Fruit fly (Drosophila melanogaster) whole organism, embryonic: ENCODE measurements around the gene asl.

Experiments
- CG10267 ChIP-seq: fragments of 200-800 bp; sonication (Bioruptor generic); optimal IDR thresholded peaks from 2 replicates; lab custom pipeline; 2018; ENCODE audit warnings: missing biosample characterization, mild to moderate bottlenecking, missing genetic modification characterization, moderate library complexity
- CG11093 ChIP-seq: fragments of 200-800 bp; sonication (Bioruptor generic); IDR thresholded peaks from 3 replicates; pipeline ENCODE4 v1.3.6; 2022; ENCODE audit warnings: missing biosample characterization, missing genetic modification characterization
- CG11695 ChIP-seq: fragments of 200-800 bp; sonication (Bioruptor generic); IDR thresholded peaks from 3 replicates; pipeline ENCODE4 v1.3.6; 2022; ENCODE audit warnings: missing biosample characterization, missing genetic modification characterization
- CG12744 ChIP-seq: fragments of 200-800 bp; sonication (Bioruptor generic); optimal IDR thresholded peaks from 2 replicates; lab custom pipeline; 2016; ENCODE audit warnings: missing biosample characterization, missing genetic modification characterization
- CG14710 ChIP-seq: fragments of 200-800 bp; sonication (Bioruptor generic); optimal IDR thresholded peaks from 3 replicates; lab custom pipeline; 2019; ENCODE audit warnings: missing biosample characterization, mild to moderate bottlenecking, missing genetic modification characterization, moderate library complexity
- CG17186 ChIP-seq: fragments of 200-800 bp; sonication (Bioruptor generic); optimal IDR thresholded peaks from 3 replicates; lab custom pipeline; 2017; ENCODE audit warnings: missing biosample characterization, missing genetic modification reagents, missing genetic modification characterization
- CG17829 ChIP-seq: fragments of 200-800 bp; optimal IDR thresholded peaks from 2 replicates; lab custom pipeline; 2019; ENCODE audit warnings: missing biosample characterization, mild to moderate bottlenecking, missing genetic modification characterization, moderate library complexity
- CG1832 ChIP-seq: fragments of 200-800 bp; sonication (Bioruptor generic); optimal IDR thresholded peaks from 2 replicates; lab custom pipeline; 2017; ENCODE audit warnings: missing biosample characterization, mild to moderate bottlenecking, missing genetic modification characterization, inconsistent platforms
- CG18599 ChIP-seq: fragments of 200-800 bp; sonication (Bioruptor generic); optimal IDR thresholded peaks from 3 replicates; lab custom pipeline; 2017; ENCODE audit warnings: missing biosample characterization, missing genetic modification characterization, mild to moderate bottlenecking, moderate library complexity, missing genetic modification reagents
- CG2116 ChIP-seq: fragments of 200-800 bp; sonication (Bioruptor generic); optimal IDR thresholded peaks from 3 replicates; lab custom pipeline; 2018; ENCODE audit warnings: missing biosample characterization, mild to moderate bottlenecking, missing genetic modification characterization
- CG2712 ChIP-seq: fragments of 200-800 bp; optimal IDR thresholded peaks from 3 replicates; lab custom pipeline; 2019; ENCODE audit warnings: missing biosample characterization, mild to moderate bottlenecking, missing genetic modification characterization, moderate library complexity
- CG3281 ChIP-seq: fragments of 200-800 bp; sonication (Bioruptor generic); optimal IDR thresholded peaks from 3 replicates; lab custom pipeline; 2017; ENCODE audit warnings: missing biosample characterization, mild to moderate bottlenecking, missing genetic modification characterization
- CG3407 ChIP-seq: fragments of 200-800 bp; sonication (Bioruptor generic); optimal IDR thresholded peaks from 2 replicates; lab custom pipeline; 2018; ENCODE audit warnings: missing biosample characterization, mild to moderate bottlenecking, missing genetic modification characterization
- CG3847 ChIP-seq: fragments of 200-800 bp; sonication (Bioruptor generic); IDR thresholded peaks from 2 replicates; pipeline ENCODE4 v1.3.6; 2022; ENCODE audit warnings: missing biosample characterization, missing genetic modification characterization
- CG4424 ChIP-seq: fragments of 200-800 bp; sonication (Bioruptor generic); optimal IDR thresholded peaks from 3 replicates; lab custom pipeline; 2016; ENCODE audit warnings: missing biosample characterization, missing genetic modification characterization
- CG7271 ChIP-seq: fragments of 200-800 bp; sonication (Bioruptor generic); optimal IDR thresholded peaks from 2 replicates; lab custom pipeline; 2018; ENCODE audit warnings: missing biosample characterization, mild to moderate bottlenecking, missing genetic modification characterization, moderate library complexity
- CG8924 ChIP-seq: fragments of 200-800 bp; optimal IDR thresholded peaks from 3 replicates; lab custom pipeline; 2019; ENCODE audit warnings: missing biosample characterization, mild to moderate bottlenecking, missing genetic modification characterization, moderate library complexity
- CTCF ChIP-seq: fragments of 200-800 bp; sonication (Bioruptor generic); optimal IDR thresholded peaks from 2 replicates; lab custom pipeline; 2017; ENCODE audit warnings: missing biosample characterization, mild to moderate bottlenecking, missing genetic modification characterization, moderate library complexity
- CrebB ChIP-seq: fragments of 200-800 bp; sonication (Bioruptor generic); optimal IDR thresholded peaks from 3 replicates; lab custom pipeline; 2018; ENCODE audit warnings: missing biosample characterization, mild to moderate bottlenecking, missing genetic modification characterization
- Deaf1 ChIP-seq: fragments of 200-800 bp; optimal IDR thresholded peaks from 3 replicates; lab custom pipeline; 2019; ENCODE audit warnings: missing biosample characterization, mild to moderate bottlenecking, missing genetic modification characterization, moderate library complexity
- Elba2 ChIP-seq: fragments of 200-800 bp; sonication (Bioruptor generic); optimal IDR thresholded peaks from 3 replicates; lab custom pipeline; 2016; ENCODE audit warnings: missing biosample characterization, missing genetic modification characterization
- HLH4C ChIP-seq: fragments of 200-800 bp; sonication (Bioruptor generic); IDR thresholded peaks from 3 replicates; pipeline ENCODE4 v1.3.6; 2022; ENCODE audit warnings: missing biosample characterization, missing genetic modification characterization; ENCODE audit not compliant: partially characterized antibody
- HLHmδ ChIP-seq: fragments of 200-800 bp; sonication (Bioruptor generic); optimal IDR thresholded peaks from 2 replicates; lab custom pipeline; 2018; ENCODE audit warnings: missing biosample characterization, mild to moderate bottlenecking, missing genetic modification characterization, moderate library complexity
- MBD-R2 ChIP-seq: fragments of 200-800 bp; sonication (Bioruptor generic); IDR thresholded peaks from 2 replicates; pipeline ENCODE4 v1.3.6; 2022; ENCODE audit warnings: missing biosample characterization, missing genetic modification characterization
- Myb ChIP-seq: fragments of 200-800 bp; sonication (Bioruptor generic); optimal IDR thresholded peaks from 2 replicates; lab custom pipeline; 2016; ENCODE audit warnings: missing biosample characterization, missing genetic modification characterization
- Six4 ChIP-seq: fragments of 200-800 bp; sonication (Bioruptor generic); optimal IDR thresholded peaks from 2 replicates; lab custom pipeline; 2016; ENCODE audit warnings: missing biosample characterization, missing genetic modification characterization
- aop ChIP-seq: fragments of 200-800 bp; sonication (Bioruptor generic); IDR thresholded peaks from 2 replicates; pipeline ENCODE4 v1.3.6; 2022; ENCODE audit warnings: missing biosample characterization, missing genetic modification characterization
- ato ChIP-seq: fragments of 200-800 bp; sonication (Bioruptor generic); IDR thresholded peaks from 2 replicates; pipeline ENCODE4 v1.3.6; 2022; ENCODE audit warnings: missing biosample characterization, missing genetic modification characterization; ENCODE audit not compliant: partially characterized antibody
- crp ChIP-seq, 2 experiments: fragments of 200-800 bp; sonication (Bioruptor generic); optimal IDR thresholded peaks; 2 replicates in 1 of 2; 3 replicates in 1 of 2; lab custom pipeline; 2017; ENCODE audit warnings: missing biosample characterization in 2 of 2, missing genetic modification characterization in 2 of 2, mild to moderate bottlenecking in 1 of 2, moderate library complexity in 1 of 2
- ewg ChIP-seq: fragments of 200-800 bp; sonication (Bioruptor generic); optimal IDR thresholded peaks from 3 replicates; lab custom pipeline; 2017; ENCODE audit warnings: mild to moderate bottlenecking, missing biosample characterization, missing genetic modification reagents, missing genetic modification characterization
- grn ChIP-seq: fragments of 200-800 bp; sonication (Bioruptor generic); optimal IDR thresholded peaks from 3 replicates; lab custom pipeline; 2017; ENCODE audit warnings: missing biosample characterization, missing genetic modification characterization
- nmo ChIP-seq: fragments of 200-800 bp; sonication (Bioruptor generic); optimal IDR thresholded peaks from 2 replicates; lab custom pipeline; 2018; ENCODE audit warnings: missing biosample characterization, mild to moderate bottlenecking, missing genetic modification characterization, moderate library complexity
- nom ChIP-seq: fragments of 200-800 bp; sonication (Bioruptor generic); optimal IDR thresholded peaks from 2 replicates; lab custom pipeline; 2017; ENCODE audit warnings: missing biosample characterization, missing genetic modification characterization, mild to moderate bottlenecking, moderate library complexity, missing genetic modification reagents
- pfk ChIP-seq: fragments of 200-800 bp; sonication (Bioruptor generic); optimal IDR thresholded peaks from 2 replicates; lab custom pipeline; 2018; ENCODE audit warnings: missing biosample characterization, mild to moderate bottlenecking, missing genetic modification characterization, moderate library complexity
- sens ChIP-seq: fragments of 200-800 bp; sonication (Bioruptor generic); peaks from one replicate; lab custom pipeline; 2016; ENCODE audit warnings: missing biosample characterization, missing genetic modification characterization
- sens-2 ChIP-seq: fragments of 200-800 bp; sonication (Bioruptor generic); IDR thresholded peaks from 2 replicates; pipeline ENCODE4 v1.3.6; 2022; ENCODE audit warnings: missing biosample characterization, missing genetic modification characterization
- sug ChIP-seq: fragments of 200-800 bp; optimal IDR thresholded peaks from 2 replicates; lab custom pipeline; 2019; ENCODE audit warnings: missing biosample characterization, mild to moderate bottlenecking, missing genetic modification characterization, moderate library complexity
- trh ChIP-seq: fragments of 200-800 bp; sonication (Bioruptor generic); optimal IDR thresholded peaks from 2 replicates; lab custom pipeline; 2016; ENCODE audit warnings: missing biosample characterization, missing genetic modification characterization
- tx ChIP-seq: fragments of 200-800 bp; sonication (Bioruptor generic); optimal IDR thresholded peaks from 2 replicates; lab custom pipeline; 2016; ENCODE audit warnings: missing biosample characterization, missing genetic modification characterization
- unc-4 ChIP-seq: fragments of 200-800 bp; sonication (Bioruptor generic); IDR thresholded peaks from 2 replicates; pipeline ENCODE4 v1.3.6; 2022; ENCODE audit warnings: missing biosample characterization, missing genetic modification characterization; ENCODE audit not compliant: partially characterized antibody
- vfl ChIP-seq: fragments of 200-800 bp; sonication (Bioruptor generic); optimal IDR thresholded peaks from 2 replicates; lab custom pipeline; 2016; ENCODE audit warnings: missing biosample characterization, missing genetic modification characterization

asl gene

dm6 chr3R:5564775-5565190 lies 41.6 kb downstream of the asl start, which contains the start of the genes CG14671 and CG12746 (continued):
- TF ChIP-seq CG14710 (tag; lab: Kevin White, UChicago) (peak; percentile 18), unc-4 (GFP tag; lab: Robert Waterston, UW) (0 out of 2 replicates have a peak, but pooled peaks have one; percentile 41), grn (GFP tag; lab: Kevin White, UChicago) (peak; percentile 44), HLHmδ (GFP tag; lab: Kevin White, UChicago) (no peak), Deaf1 (tag; lab: Kevin White, UChicago) (peak; percentile 58), HLH4C (GFP tag; lab: Robert Waterston, UW) (peak; percentile 44; the same call in 2 of the 3 replicates), sens-2 (GFP tag; lab: Robert Waterston, UW) (no peak), Myb (GFP tag; lab: Kevin White, UChicago) (peak; percentile 84), CG4424 (GFP tag; lab: Kevin White, UChicago) (no peak), CG1832 (GFP tag; lab: Kevin White, UChicago) (no peak), CTCF (GFP tag; lab: Kevin White, UChicago) (no peak), CG12744 (no peak), pfk (GFP tag; lab: Kevin White, UChicago) (no peak), sug (tag; lab: Kevin White, UChicago) (peak; percentile 37), CG2712 (tag; lab: Kevin White, UChicago) (peak; percentile 39), trh (GFP tag; lab: Kevin White, UChicago) (no peak), MBD-R2 (GFP tag; lab: Robert Waterston, UW) (peak; percentile 88), sens (GFP tag; lab: Kevin White, UChicago) (peak; percentile 79), nmo (GFP tag; lab: Kevin White, UChicago) (peak; percentile 34), tx (GFP tag; lab: Kevin White, UChicago) (peak; percentile 14), CG11695 (GFP tag; lab: Robert Waterston, UW) (no peak), CG2116 (GFP tag; lab: Kevin White, UChicago) (peak; percentile 78), ato (GFP tag; lab: Robert Waterston, UW) (0 out of 2 replicates have a peak, but pooled peaks have one; percentile 19), nom (peak; percentile 4), ewg (GFP tag; lab: Kevin White, UChicago) (peak; percentile 46), CG3407 (no peak), CG8924 (no peak), CG17829 (tag; lab: Kevin White, UChicago) (no peak), CG18599 (GFP tag; lab: Kevin White, UChicago) (no peak), CG17186 (GFP tag; lab: Kevin White, UChicago) (peak; percentile 26), CrebB (peak; percentile 26), crp (GFP tag; optimal IDR thresholded peaks at IDR 0.05; lab: Kevin White, UChicago) (peak; percentile 68 to 96), vfl (GFP tag; lab: Kevin White, UChicago) (no peak), CG10267 (tag; lab: Kevin White, UChicago) (no peak), Six4 (GFP tag; lab: Kevin White, UChicago) (no peak), CG11093 (no peak), aop (GFP tag; lab: Robert Waterston, UW) (no peak), CG3281 (peak; percentile 99), Elba2 (GFP tag; lab: Kevin White, UChicago) (peak; percentile 7), CG7271 (no peak), CG3847 (GFP tag; lab: Robert Waterston, UW) (0 out of 2 replicates have a peak, but pooled peaks have one; percentile 18)
